Worm (Caenorhabditis elegans) whole organism, L3 larva: Measurements from ENCODE around the gene H04D03.4.

Experiments used
- R02D3.7 ChIP-seq: fragments of 150-350 bp; optimal IDR thresholded peaks from 2 replicates; lab custom pipeline; 2014; ENCODE audit warnings: missing biosample characterization, missing genetic modification characterization
- aly-2 ChIP-seq: fragments of 150-350 bp; optimal IDR thresholded peaks from 2 replicates; lab custom pipeline; 2014; ENCODE audit warnings: missing biosample characterization, missing genetic modification characterization
- ama-1 ChIP-seq: fragments of 150-350 bp; optimal IDR thresholded peaks from 2 replicates; lab custom pipeline; 2018
- ceh-16 ChIP-seq: sonication (generic microtip); optimal IDR thresholded peaks from 2 replicates; lab custom pipeline; 2017; ENCODE audit warnings: missing biosample characterization, missing genetic modification characterization
- ceh-28 ChIP-seq: fragments of 150-350 bp; optimal IDR thresholded peaks from 2 replicates; lab custom pipeline; 2014; ENCODE audit warnings: missing biosample characterization, missing genetic modification reagents, missing genetic modification characterization
- ceh-82 ChIP-seq: fragments of 150-350 bp; optimal IDR thresholded peaks from 2 replicates; lab custom pipeline; 2014; ENCODE audit warnings: missing biosample characterization, missing genetic modification characterization
- ceh-9 ChIP-seq: sonication (generic microtip); optimal IDR thresholded peaks from 2 replicates; lab custom pipeline; 2018; ENCODE audit warnings: missing biosample characterization, missing genetic modification characterization
- daf-12 ChIP-seq: fragments of 150-350 bp; optimal IDR thresholded peaks from 2 replicates; lab custom pipeline; 2014; ENCODE audit warnings: missing biosample characterization, missing genetic modification reagents, missing genetic modification characterization
- egl-27 ChIP-seq: sonication (generic microtip); optimal IDR thresholded peaks from 4 replicates; lab custom pipeline; 2017; ENCODE audit warnings: missing biosample characterization, missing genetic modification reagents, missing genetic modification characterization
- egl-5 ChIP-seq: fragments of 150-350 bp; optimal IDR thresholded peaks from 2 replicates; lab custom pipeline; 2017; ENCODE audit warnings: missing biosample characterization, missing genetic modification reagents, missing genetic modification characterization, inconsistent platforms
- elt-1 ChIP-seq: fragments of 150-350 bp; optimal IDR thresholded peaks from 2 replicates; lab custom pipeline; 2014; ENCODE audit warnings: missing biosample characterization, missing genetic modification characterization
- elt-2 ChIP-seq: sonication (generic microtip); optimal IDR thresholded peaks from 2 replicates; lab custom pipeline; 2016; ENCODE audit warnings: missing genetic modification reagents, mild to moderate bottlenecking, missing genetic modification characterization, missing compliant biosample characterization
- eor-1 ChIP-seq, 2 experiments: fragments of 150-350 bp; optimal IDR thresholded peaks; 2 replicates each; lab custom pipeline; 2014 to 2018; ENCODE audit warnings: missing biosample characterization in 2 of 2, missing genetic modification characterization in 2 of 2
- fkh-10 ChIP-seq: sonication (generic microtip); optimal IDR thresholded peaks from 2 replicates; lab custom pipeline; 2017; ENCODE audit warnings: missing biosample characterization, missing genetic modification reagents, missing genetic modification characterization
- fkh-2 ChIP-seq: fragments of 150-350 bp; optimal IDR thresholded peaks from 2 replicates; lab custom pipeline; 2014; ENCODE audit warnings: missing biosample characterization, missing genetic modification reagents, missing genetic modification characterization
- fos-1 ChIP-seq: fragments of 150-350 bp; optimal IDR thresholded peaks from 2 replicates; lab custom pipeline; 2014; ENCODE audit warnings: missing biosample characterization, missing genetic modification characterization
- hmg-11 ChIP-seq: sonication (generic microtip); optimal IDR thresholded peaks from 2 replicates; lab custom pipeline; 2016; ENCODE audit warnings: missing genetic modification characterization, missing compliant biosample characterization
- jun-1 ChIP-seq: fragments of 150-350 bp; optimal IDR thresholded peaks from 2 replicates; lab custom pipeline; 2014; ENCODE audit warnings: missing biosample characterization, missing genetic modification reagents, missing genetic modification characterization
- lin-15B ChIP-seq: fragments of 150-350 bp; optimal IDR thresholded peaks from 2 replicates; lab custom pipeline; 2014; ENCODE audit warnings: missing biosample characterization, missing genetic modification characterization
- lin-39 ChIP-seq: fragments of 150-350 bp; optimal IDR thresholded peaks from 2 replicates; lab custom pipeline; 2018; ENCODE audit warnings: missing biosample characterization, missing genetic modification reagents, missing genetic modification characterization
- lsy-12 ChIP-seq: sonication (generic microtip); optimal IDR thresholded peaks from 2 replicates; lab custom pipeline; 2016; ENCODE audit warnings: mild to moderate bottlenecking, missing genetic modification characterization, missing compliant biosample characterization
- mdl-1 ChIP-seq: fragments of 150-350 bp; optimal IDR thresholded peaks from 2 replicates; lab custom pipeline; 2014; ENCODE audit warnings: missing biosample characterization, missing genetic modification characterization
- mml-1 ChIP-seq: fragments of 150-350 bp; sonication (generic microtip); optimal IDR thresholded peaks from 3 replicates; lab custom pipeline; 2014; ENCODE audit warnings: missing biosample characterization, missing genetic modification characterization
- nfya-1 ChIP-seq: sonication (generic microtip); optimal IDR thresholded peaks from 2 replicates; lab custom pipeline; 2017; ENCODE audit warnings: missing genetic modification characterization, mild to moderate bottlenecking, missing compliant biosample characterization, antibody characterized with exemption, moderate library complexity; ENCODE audit not compliant: insufficient read depth
- nhr-11 ChIP-seq: fragments of 150-350 bp; optimal IDR thresholded peaks from 2 replicates; lab custom pipeline; 2014; ENCODE audit warnings: missing biosample characterization, missing genetic modification characterization
- nhr-12 ChIP-seq: fragments of 150-350 bp; optimal IDR thresholded peaks from 2 replicates; lab custom pipeline; 2014; ENCODE audit warnings: missing biosample characterization, missing genetic modification characterization
- nhr-23 ChIP-seq: fragments of 150-350 bp; optimal IDR thresholded peaks from 2 replicates; lab custom pipeline; 2014; ENCODE audit warnings: missing biosample characterization, missing genetic modification reagents, missing genetic modification characterization
- nhr-237 ChIP-seq: fragments of 150-350 bp; optimal IDR thresholded peaks from 2 replicates; lab custom pipeline; 2014; ENCODE audit warnings: missing biosample characterization, missing genetic modification characterization
- nhr-25 ChIP-seq: sonication (generic microtip); optimal IDR thresholded peaks from 2 replicates; lab custom pipeline; 2017; ENCODE audit warnings: missing biosample characterization, missing genetic modification characterization
- nhr-28 ChIP-seq: fragments of 150-350 bp; optimal IDR thresholded peaks from 2 replicates; lab custom pipeline; 2014; ENCODE audit warnings: missing biosample characterization, missing genetic modification characterization
- nhr-43 ChIP-seq: sonication (generic microtip); optimal IDR thresholded peaks from 2 replicates; lab custom pipeline; 2016; ENCODE audit warnings: mild to moderate bottlenecking, missing genetic modification characterization, missing compliant biosample characterization; ENCODE audit not compliant: poor library complexity, severe bottlenecking
- nhr-67 ChIP-seq: fragments of 150-350 bp; optimal IDR thresholded peaks from 2 replicates; lab custom pipeline; 2014; ENCODE audit warnings: missing biosample characterization, missing genetic modification characterization
- nhr-76 ChIP-seq: fragments of 150-350 bp; sonication (generic microtip); optimal IDR thresholded peaks from 5 replicates; lab custom pipeline; 2014; ENCODE audit warnings: missing biosample characterization, missing genetic modification characterization
- pha-4 ChIP-seq: fragments of 150-350 bp; optimal IDR thresholded peaks from 2 replicates; lab custom pipeline; 2014; ENCODE audit warnings: missing biosample characterization, missing genetic modification reagents, missing genetic modification characterization
- pqm-1 ChIP-seq: fragments of 150-350 bp; optimal IDR thresholded peaks from 2 replicates; lab custom pipeline; 2017; ENCODE audit warnings: missing biosample characterization, missing genetic modification characterization, inconsistent platforms
- sea-2 ChIP-seq: fragments of 150-350 bp; sonication (generic microtip); optimal IDR thresholded peaks from 4 replicates; lab custom pipeline; 2014; ENCODE audit warnings: missing biosample characterization, missing genetic modification reagents, missing genetic modification characterization
- skn-1 ChIP-seq: fragments of 150-350 bp; optimal IDR thresholded peaks from 2 replicates; lab custom pipeline; 2014; ENCODE audit warnings: missing biosample characterization, missing genetic modification characterization
- snpc-4 ChIP-seq: fragments of 150-350 bp; optimal IDR thresholded peaks from 2 replicates; lab custom pipeline; 2014; ENCODE audit warnings: missing biosample characterization, missing genetic modification characterization
- unc-39 ChIP-seq: sonication (generic microtip); optimal IDR thresholded peaks from 4 replicates; lab custom pipeline; 2017; ENCODE audit warnings: missing biosample characterization, missing genetic modification characterization
- unc-62 ChIP-seq: fragments of 150-350 bp; sonication (generic microtip); optimal IDR thresholded peaks from 4 replicates; lab custom pipeline; 2014; ENCODE audit warnings: missing biosample characterization, missing genetic modification reagents, missing genetic modification characterization
- zag-1 ChIP-seq: fragments of 150-350 bp; optimal IDR thresholded peaks from 2 replicates; lab custom pipeline; 2014; ENCODE audit warnings: missing biosample characterization, missing genetic modification characterization
- ztf-11 ChIP-seq: fragments of 150-350 bp; optimal IDR thresholded peaks from 2 replicates; lab custom pipeline; 2014; ENCODE audit warnings: missing biosample characterization, missing genetic modification characterization
- ztf-4 ChIP-seq: fragments of 150-350 bp; optimal IDR thresholded peaks from 2 replicates; lab custom pipeline; 2014; ENCODE audit warnings: missing biosample characterization, missing genetic modification characterization

The H04D03.4 gene

DNA sequence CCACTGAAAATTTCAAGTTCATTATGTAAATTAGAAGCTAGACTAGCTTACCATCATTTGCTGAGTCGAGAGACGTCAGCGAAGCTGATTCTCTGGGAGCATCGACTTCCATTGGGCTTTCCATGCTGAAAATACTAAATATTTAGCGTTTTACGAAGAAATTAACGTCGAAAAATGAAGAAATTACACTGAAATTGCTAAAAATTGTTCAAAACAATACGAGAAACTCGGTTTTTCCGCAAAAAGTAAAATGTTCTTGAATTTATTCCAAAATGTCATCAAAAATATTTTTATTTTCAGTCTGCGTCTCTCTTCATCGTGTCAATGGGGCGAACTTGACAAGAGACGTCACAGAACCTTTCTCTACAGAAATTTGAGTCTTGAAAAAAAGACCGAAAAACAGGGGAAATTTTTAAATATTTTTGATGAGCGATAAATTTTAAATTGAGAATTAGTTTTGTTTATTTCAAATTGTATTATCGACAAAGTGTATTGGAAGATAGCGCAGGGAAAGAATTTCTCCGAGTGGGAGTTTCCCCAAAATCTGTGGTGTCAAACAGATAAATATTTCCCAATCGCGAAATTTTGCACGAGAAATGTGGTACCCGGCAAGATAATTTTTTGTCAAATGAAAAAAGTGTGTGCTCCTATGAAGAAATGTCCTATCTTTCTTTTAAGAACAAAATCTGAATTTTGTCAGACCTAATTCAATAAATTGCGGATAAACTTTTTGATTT lies 9.7 kb upstream of the H04D03.4 start, which contains the start of gene ecps-1:
Gene ecps-1, minus strand, starts transcription at position 125 of the 737 bp plus-strand sequence.
- TF ChIP-seq pqm-1 (tag; lab: Kevin White, UChicago) (peak; percentile 57), daf-12 (tag; lab: Kevin White, UChicago) (no peak), fkh-10 (GFP tag; lab: Kevin White, UChicago) (peak; percentile 53), nhr-11 (tag; lab: Kevin White, UChicago) (peak; percentile 45), fos-1 (tag; lab: Kevin White, UChicago) (no peak), egl-5 (tag; lab: Kevin White, UChicago) (peak; percentile 7), zag-1 (peak; percentile 9), nhr-12 (tag; lab: Kevin White, UChicago) (no peak), mml-1 (tag; lab: Kevin White, UChicago) (no peak), nhr-28 (tag; lab: Kevin White, UChicago) (no peak), lin-39 (tag; lab: Kevin White, UChicago) (peak; percentile 32), snpc-4 (tag; lab: Kevin White, UChicago) (peak; percentile 68), ceh-28 (tag; lab: Kevin White, UChicago) (peak; percentile 77), nhr-43 (tag; lab: Kevin White, UChicago) (peak; percentile 89), R02D3.7 (tag; lab: Kevin White, UChicago) (peak; percentile 86), ceh-9 (tag; lab: Kevin White, UChicago) (no peak), nhr-25 (tag; lab: Kevin White, UChicago) (peak; percentile 76), fkh-2 (no peak), nhr-23 (peak; percentile 89), eor-1 (tag; optimal IDR thresholded peaks at IDR 0.05; lab: Kevin White, UChicago) (no peak), pha-4 (tag; lab: Kevin White, UChicago) (peak; percentile 97), nhr-237 (no peak), jun-1 (tag; lab: Kevin White, UChicago) (peak; percentile 63), elt-2 (peak; percentile 51), mdl-1 (tag; lab: Kevin White, UChicago) (peak; percentile 32), lsy-12 (tag; lab: Kevin White, UChicago) (peak; percentile 81), unc-62 (GFP tag; lab: Kevin White, UChicago) (peak; percentile 12), skn-1 (peak; percentile 97), lin-15B (tag; lab: Kevin White, UChicago) (peak; percentile 93), elt-1 (peak; percentile 13), nhr-76 (tag; lab: Kevin White, UChicago) (no peak), ceh-82 (peak; percentile 62), ceh-16 (no peak), hmg-11 (tag; lab: Kevin White, UChicago) (no peak), ztf-4 (tag; lab: Kevin White, UChicago) (no peak), unc-39 (no peak), nhr-67 (tag; lab: Kevin White, UChicago) (no peak), nfya-1 (no peak)

DNA sequence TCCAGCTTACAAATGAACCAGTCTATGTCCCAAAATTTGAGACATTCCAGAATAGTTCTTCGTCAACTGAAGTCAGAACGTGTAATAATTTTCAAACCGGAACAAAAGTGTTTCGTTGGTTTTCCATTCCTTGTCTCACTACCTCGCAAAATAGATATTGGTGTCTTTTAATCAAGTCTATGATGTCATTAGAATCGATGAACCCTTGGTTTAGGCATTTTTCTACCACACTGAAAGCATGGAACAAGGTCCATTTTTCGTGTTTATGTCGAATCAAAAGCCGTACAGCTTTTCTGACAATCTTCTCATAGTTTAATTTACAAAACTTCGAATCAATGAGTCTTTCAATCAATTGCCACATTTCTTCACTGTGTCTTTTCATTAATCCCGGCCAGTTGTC lies 4.2 kb downstream of the H04D03.4 start, which contains the start of gene H04D03.7:
Gene H04D03.7, minus strand, starts transcription at position 101 of the 400 bp plus-strand sequence.
- TF ChIP-seq daf-12 (tag; lab: Kevin White, UChicago) (no peak), ceh-9 (tag; lab: Kevin White, UChicago) (no peak), egl-27 (tag; lab: Kevin White, UChicago) (no peak), egl-5 (tag; lab: Kevin White, UChicago) (no peak), ceh-82 (no peak), lsy-12 (tag; lab: Kevin White, UChicago) (no peak), nhr-12 (tag; lab: Kevin White, UChicago) (no peak), aly-2 (no peak), skn-1 (no peak), pha-4 (tag; lab: Kevin White, UChicago) (no peak), sea-2 (no peak), nhr-43 (tag; lab: Kevin White, UChicago) (no peak), mml-1 (tag; lab: Kevin White, UChicago) (no peak), lin-39 (tag; lab: Kevin White, UChicago) (no peak), nhr-23 (no peak), ztf-11 (tag; lab: Kevin White, UChicago) (no peak), ama-1 (lab: Kevin White, UChicago) (no peak)
